Worm (Caenorhabditis elegans) whole organism, L3 larva: Measurements from ENCODE around the gene arrd-11.

Experiments
- R02D3.7 ChIP-seq: fragments of 150-350 bp; optimal IDR thresholded peaks from 2 replicates; lab custom pipeline; 2014; ENCODE audit warnings: missing biosample characterization, missing genetic modification characterization
- ama-1 ChIP-seq: fragments of 150-350 bp; optimal IDR thresholded peaks from 2 replicates; lab custom pipeline; 2018
- ceh-16 ChIP-seq: sonication (generic microtip); optimal IDR thresholded peaks from 2 replicates; lab custom pipeline; 2017; ENCODE audit warnings: missing biosample characterization, missing genetic modification characterization
- ceh-28 ChIP-seq: fragments of 150-350 bp; optimal IDR thresholded peaks from 2 replicates; lab custom pipeline; 2014; ENCODE audit warnings: missing biosample characterization, missing genetic modification reagents, missing genetic modification characterization
- ceh-9 ChIP-seq: sonication (generic microtip); optimal IDR thresholded peaks from 2 replicates; lab custom pipeline; 2018; ENCODE audit warnings: missing biosample characterization, missing genetic modification characterization
- daf-12 ChIP-seq: fragments of 150-350 bp; optimal IDR thresholded peaks from 2 replicates; lab custom pipeline; 2014; ENCODE audit warnings: missing biosample characterization, missing genetic modification reagents, missing genetic modification characterization
- elt-1 ChIP-seq: fragments of 150-350 bp; optimal IDR thresholded peaks from 2 replicates; lab custom pipeline; 2014; ENCODE audit warnings: missing biosample characterization, missing genetic modification characterization
- elt-2 ChIP-seq: sonication (generic microtip); optimal IDR thresholded peaks from 2 replicates; lab custom pipeline; 2016; ENCODE audit warnings: missing genetic modification reagents, mild to moderate bottlenecking, missing genetic modification characterization, missing compliant biosample characterization
- elt-3 ChIP-seq, 3 experiments: fragments of 150-350 bp in 1 of 3; sonication (generic microtip) in 2 of 3; optimal IDR thresholded peaks; 2 replicates in 2 of 3; 4 replicates in 1 of 3; lab custom pipeline; 2014 to 2017; ENCODE audit warnings: missing biosample characterization in 3 of 3, missing genetic modification characterization in 3 of 3
- eor-1 ChIP-seq, 2 experiments: fragments of 150-350 bp; optimal IDR thresholded peaks; 2 replicates each; lab custom pipeline; 2014 to 2018; ENCODE audit warnings: missing biosample characterization in 2 of 2, missing genetic modification characterization in 2 of 2
- fkh-10 ChIP-seq: sonication (generic microtip); optimal IDR thresholded peaks from 2 replicates; lab custom pipeline; 2017; ENCODE audit warnings: missing biosample characterization, missing genetic modification reagents, missing genetic modification characterization
- fkh-2 ChIP-seq: fragments of 150-350 bp; optimal IDR thresholded peaks from 2 replicates; lab custom pipeline; 2014; ENCODE audit warnings: missing biosample characterization, missing genetic modification reagents, missing genetic modification characterization
- hmg-11 ChIP-seq: sonication (generic microtip); optimal IDR thresholded peaks from 2 replicates; lab custom pipeline; 2016; ENCODE audit warnings: missing genetic modification characterization, missing compliant biosample characterization
- jun-1 ChIP-seq: fragments of 150-350 bp; optimal IDR thresholded peaks from 2 replicates; lab custom pipeline; 2014; ENCODE audit warnings: missing biosample characterization, missing genetic modification reagents, missing genetic modification characterization
- lin-15B ChIP-seq: fragments of 150-350 bp; optimal IDR thresholded peaks from 2 replicates; lab custom pipeline; 2014; ENCODE audit warnings: missing biosample characterization, missing genetic modification characterization
- lin-39 ChIP-seq: fragments of 150-350 bp; optimal IDR thresholded peaks from 2 replicates; lab custom pipeline; 2018; ENCODE audit warnings: missing biosample characterization, missing genetic modification reagents, missing genetic modification characterization
- lsy-12 ChIP-seq: sonication (generic microtip); optimal IDR thresholded peaks from 2 replicates; lab custom pipeline; 2016; ENCODE audit warnings: mild to moderate bottlenecking, missing genetic modification characterization, missing compliant biosample characterization
- mdl-1 ChIP-seq: fragments of 150-350 bp; optimal IDR thresholded peaks from 2 replicates; lab custom pipeline; 2014; ENCODE audit warnings: missing biosample characterization, missing genetic modification characterization
- mml-1 ChIP-seq: fragments of 150-350 bp; sonication (generic microtip); optimal IDR thresholded peaks from 3 replicates; lab custom pipeline; 2014; ENCODE audit warnings: missing biosample characterization, missing genetic modification characterization
- nfya-1 ChIP-seq: sonication (generic microtip); optimal IDR thresholded peaks from 2 replicates; lab custom pipeline; 2017; ENCODE audit warnings: missing genetic modification characterization, mild to moderate bottlenecking, missing compliant biosample characterization, antibody characterized with exemption, moderate library complexity; ENCODE audit not compliant: insufficient read depth
- nhr-11 ChIP-seq: fragments of 150-350 bp; optimal IDR thresholded peaks from 2 replicates; lab custom pipeline; 2014; ENCODE audit warnings: missing biosample characterization, missing genetic modification characterization
- nhr-12 ChIP-seq: fragments of 150-350 bp; optimal IDR thresholded peaks from 2 replicates; lab custom pipeline; 2014; ENCODE audit warnings: missing biosample characterization, missing genetic modification characterization
- nhr-23 ChIP-seq: fragments of 150-350 bp; optimal IDR thresholded peaks from 2 replicates; lab custom pipeline; 2014; ENCODE audit warnings: missing biosample characterization, missing genetic modification reagents, missing genetic modification characterization
- nhr-25 ChIP-seq: sonication (generic microtip); optimal IDR thresholded peaks from 2 replicates; lab custom pipeline; 2017; ENCODE audit warnings: missing biosample characterization, missing genetic modification characterization
- nhr-28 ChIP-seq: fragments of 150-350 bp; optimal IDR thresholded peaks from 2 replicates; lab custom pipeline; 2014; ENCODE audit warnings: missing biosample characterization, missing genetic modification characterization
- nhr-43 ChIP-seq: sonication (generic microtip); optimal IDR thresholded peaks from 2 replicates; lab custom pipeline; 2016; ENCODE audit warnings: mild to moderate bottlenecking, missing genetic modification characterization, missing compliant biosample characterization; ENCODE audit not compliant: poor library complexity, severe bottlenecking
- nhr-67 ChIP-seq: fragments of 150-350 bp; optimal IDR thresholded peaks from 2 replicates; lab custom pipeline; 2014; ENCODE audit warnings: missing biosample characterization, missing genetic modification characterization
- nhr-76 ChIP-seq: fragments of 150-350 bp; sonication (generic microtip); optimal IDR thresholded peaks from 5 replicates; lab custom pipeline; 2014; ENCODE audit warnings: missing biosample characterization, missing genetic modification characterization
- nhr-77 ChIP-seq: fragments of 150-350 bp; optimal IDR thresholded peaks from 2 replicates; lab custom pipeline; 2014; ENCODE audit warnings: missing biosample characterization, missing genetic modification characterization
- pha-4 ChIP-seq: fragments of 150-350 bp; optimal IDR thresholded peaks from 2 replicates; lab custom pipeline; 2014; ENCODE audit warnings: missing biosample characterization, missing genetic modification reagents, missing genetic modification characterization
- pqm-1 ChIP-seq: fragments of 150-350 bp; optimal IDR thresholded peaks from 2 replicates; lab custom pipeline; 2017; ENCODE audit warnings: missing biosample characterization, missing genetic modification characterization, inconsistent platforms
- snpc-4 ChIP-seq: fragments of 150-350 bp; optimal IDR thresholded peaks from 2 replicates; lab custom pipeline; 2014; ENCODE audit warnings: missing biosample characterization, missing genetic modification characterization
- tbx-2 ChIP-seq: sonication (generic microtip); optimal IDR thresholded peaks from 2 replicates; lab custom pipeline; 2016; ENCODE audit warnings: mild to moderate bottlenecking, missing genetic modification characterization, missing compliant biosample characterization
- unc-39 ChIP-seq: sonication (generic microtip); optimal IDR thresholded peaks from 4 replicates; lab custom pipeline; 2017; ENCODE audit warnings: missing biosample characterization, missing genetic modification characterization

arrd-11 gene

DNA sequence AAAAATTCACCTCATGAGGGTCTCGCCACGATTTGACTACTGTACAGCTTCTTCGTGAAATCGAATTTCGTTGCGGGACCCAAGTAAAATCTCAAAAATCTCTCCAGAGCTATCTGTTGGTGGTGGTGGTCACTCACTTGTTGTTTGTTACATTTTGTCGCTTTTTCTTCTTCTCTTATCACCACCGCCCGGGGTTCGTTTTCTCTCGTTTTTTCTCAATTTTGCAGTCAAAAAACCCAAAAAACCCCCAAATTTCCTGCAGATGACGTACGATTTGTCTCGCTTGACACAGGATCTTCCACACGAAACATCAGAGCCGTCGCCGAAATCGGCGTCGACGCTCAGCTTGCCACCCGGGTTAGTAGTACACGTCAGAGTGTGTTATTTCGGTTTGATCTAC, 27.1 kb upstream of the arrd-11 start, which contains the start of gene R06B9.5:
TSS of gene R06B9.5 (plus strand) at position 232 of the 400 bp plus-strand sequence.
- TF ChIP-seq jun-1 = no peak
- TF ChIP-seq nhr-77 (tag; lab: Kevin White, UChicago) = no peak
- TF ChIP-seq daf-12 = no peak
- no peak for TF ChIP-seq elt-3 (tag; optimal IDR thresholded peaks at IDR 0.05; lab: Kevin White, UChicago)
- TF ChIP-seq ama-1 = peak; percentile 10
- TF ChIP-seq snpc-4 (tag; lab: Kevin White, UChicago) = no peak
- TF ChIP-seq mml-1 = no peak

DNA sequence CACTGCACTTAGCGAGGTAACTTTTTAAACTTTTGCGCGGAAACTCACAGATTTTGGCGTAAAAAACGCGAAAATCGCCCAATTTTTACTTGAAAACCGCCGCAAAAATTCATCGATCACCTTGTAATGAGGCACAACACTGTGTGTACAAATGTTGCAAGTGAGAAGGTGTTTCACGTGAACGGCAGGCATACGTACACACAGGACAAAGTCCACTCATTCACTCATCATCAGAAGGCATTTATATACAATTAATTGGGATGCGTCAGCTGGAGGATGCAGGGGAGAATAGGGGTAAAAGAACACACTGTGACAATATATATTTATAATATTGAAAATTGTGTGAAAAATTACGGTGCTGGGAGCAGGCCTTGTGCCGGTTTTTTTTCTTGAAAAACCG, 26.3 kb upstream of the arrd-11 start:
- peak; percentile 31 for TF ChIP-seq elt-2 (tag; lab: Kevin White, UChicago)
- TF ChIP-seq mml-1 = peak; percentile 80
- peak; percentile 24 for TF ChIP-seq lin-39 (tag; lab: Kevin White, UChicago)
- TF ChIP-seq lin-15B (tag; lab: Kevin White, UChicago) = no peak
- no peak for TF ChIP-seq nhr-76
- TF ChIP-seq pha-4 (tag; lab: Kevin White, UChicago) = peak; percentile 31
- peak; percentile 27 for TF ChIP-seq pqm-1 (tag; lab: Kevin White, UChicago)

DNA sequence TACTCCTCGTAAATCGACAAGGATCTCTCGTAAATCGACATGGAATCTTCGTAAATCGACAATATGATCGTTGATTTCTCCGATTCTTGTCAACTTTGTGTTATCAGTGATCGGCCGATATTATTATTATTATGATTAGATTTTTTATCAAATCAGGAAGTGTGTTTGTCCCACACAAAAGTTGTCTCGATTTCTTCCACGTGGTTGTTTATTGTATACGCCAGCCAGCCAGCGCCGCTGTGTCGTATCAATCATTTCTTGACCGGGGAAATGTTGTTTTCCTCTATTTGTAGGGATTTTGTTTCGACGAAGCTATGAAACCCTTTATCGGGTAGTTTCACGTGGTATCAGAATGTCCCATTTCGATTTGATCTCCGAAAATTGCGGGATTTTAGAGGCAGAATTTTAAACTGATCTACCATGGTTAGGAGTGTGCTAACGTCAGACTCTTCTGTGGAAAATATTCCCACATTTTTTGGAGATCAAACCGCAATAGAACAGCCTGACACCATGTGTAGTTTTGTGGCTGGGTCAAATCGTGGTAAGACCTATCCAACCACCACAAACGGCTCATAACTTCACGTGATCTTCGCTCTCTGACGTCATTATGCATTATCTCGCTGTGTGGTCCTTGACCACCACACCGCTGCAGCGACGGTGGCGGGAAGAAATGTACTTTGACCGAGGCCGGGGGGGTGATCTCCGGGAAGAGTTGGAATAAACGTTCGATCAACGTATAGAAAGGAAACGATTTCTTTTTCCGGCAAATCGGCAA, 25.3 kb upstream of the arrd-11 start:
- TF ChIP-seq daf-12 = no peak
- TF ChIP-seq elt-1 (tag; lab: Kevin White, UChicago) = no peak
- TF ChIP-seq pha-4 (tag; lab: Kevin White, UChicago) = peak; percentile 39
- TF ChIP-seq pqm-1 (tag; lab: Kevin White, UChicago) = peak; percentile 80
- no peak for TF ChIP-seq ceh-28 (tag; lab: Kevin White, UChicago)
- TF ChIP-seq nhr-23 (tag; lab: Kevin White, UChicago) = peak; percentile 2
- no peak for TF ChIP-seq nhr-67 (tag; lab: Kevin White, UChicago)
- peak; percentile 79 for TF ChIP-seq elt-2 (tag; lab: Kevin White, UChicago)
- no peak for TF ChIP-seq fkh-2 (tag; lab: Kevin White, UChicago)
- TF ChIP-seq nhr-43 (tag; lab: Kevin White, UChicago) = no peak

DNA sequence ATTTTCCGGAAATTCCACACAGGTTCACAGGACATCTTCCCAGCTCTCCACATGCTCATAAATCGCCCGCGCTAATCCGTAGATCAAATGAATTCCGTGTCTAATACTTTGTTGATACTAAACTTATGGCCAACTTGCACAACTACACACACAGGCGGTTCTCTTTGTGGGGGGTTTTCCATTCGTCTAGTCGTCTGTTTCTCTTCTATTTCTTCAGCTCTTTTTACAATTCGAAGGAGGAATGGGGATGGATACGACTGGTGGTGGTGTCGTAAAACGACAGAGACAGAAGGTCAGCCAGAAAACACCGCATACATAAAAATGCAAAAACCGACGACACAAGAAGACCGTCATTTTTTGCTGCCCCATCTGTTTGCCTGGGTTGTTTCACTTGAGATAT, 23.8 kb upstream of the arrd-11 start:
- TF ChIP-seq ceh-28 (tag; lab: Kevin White, UChicago) (no peak), fkh-10 (GFP tag; lab: Kevin White, UChicago) (no peak), nhr-12 (tag; lab: Kevin White, UChicago) (no peak), fkh-2 (tag; lab: Kevin White, UChicago) (no peak), nhr-28 (tag; lab: Kevin White, UChicago) (no peak), pha-4 (tag; lab: Kevin White, UChicago) (peak; percentile 63), ceh-9 (tag; lab: Kevin White, UChicago) (no peak), elt-2 (tag; lab: Kevin White, UChicago) (no peak), tbx-2 (tag; lab: Kevin White, UChicago) (no peak), eor-1 (tag; optimal IDR thresholded peaks at IDR 0.05; lab: Kevin White, UChicago) (no peak), nhr-76 (no peak), R02D3.7 (tag; lab: Kevin White, UChicago) (no peak), unc-39 (no peak), nhr-11 (tag; lab: Kevin White, UChicago) (no peak), nhr-25 (tag; lab: Kevin White, UChicago) (no peak), hmg-11 (no peak), lin-39 (tag; lab: Kevin White, UChicago) (peak; percentile 15), ceh-16 (no peak), elt-3 (tag; optimal IDR thresholded peaks at IDR 0.05; lab: Kevin White, UChicago) (no peak), lsy-12 (tag; lab: Kevin White, UChicago) (no peak), mml-1 (no peak), nfya-1 (tag; lab: Kevin White, UChicago) (peak; percentile 22), mdl-1 (tag; lab: Kevin White, UChicago) (no peak), daf-12 (no peak), pqm-1 (tag; lab: Kevin White, UChicago) (no peak), nhr-43 (tag; lab: Kevin White, UChicago) (no peak)
